Fruit fly (Drosophila melanogaster): Measurements from ENCODE around the gene ZAP3.

dm6 chrX:10088023-10088913 lies 6.0 kb upstream of the ZAP3 start:
- TF ChIP-seq CG3032 (tag; optimal IDR thresholded peaks at IDR 0.05) (peak; percentile 74), topi (GFP tag; optimal IDR thresholded peaks at IDR 0.05) (peak; percentile 85), ss (GFP tag; optimal IDR thresholded peaks at IDR 0.05) (peak; percentile 72 to 76), fd59A (GFP tag; optimal IDR thresholded peaks at IDR 0.05) (peak; percentile 71), OdsH (GFP tag; optimal IDR thresholded peaks at IDR 0.05) (peak; percentile 81), CG31627 (GFP tag; optimal IDR thresholded peaks at IDR 0.05) (peak; percentile 77), Met (GFP tag; optimal IDR thresholded peaks at IDR 0.05) (peak; percentile 88), acj6 (GFP tag; optimal IDR thresholded peaks at IDR 0.05) (peak; percentile 76), Eip75B (GFP tag; optimal IDR thresholded peaks at IDR 0.05) (peak; percentile 74), CG8319 (GFP tag; optimal IDR thresholded peaks at IDR 0.05) (peak; percentile 75), spab (GFP tag; optimal IDR thresholded peaks at IDR 0.05) (peak; percentile 71), eg (GFP tag; IDR thresholded peaks at IDR 0.05) (peak; percentile 70; the same call in 2 of the 3 replicates)

Measured in whole organism, prepupa.